Worm (Caenorhabditis elegans) whole organism, late embryonic: ENCODE results near the gene F35H8.2.

Source experiments
- C08G9.2 ChIP-seq: sonication (generic microtip); optimal IDR thresholded peaks from 2 replicates; lab custom pipeline; 2016; ENCODE audit warnings: mild to moderate bottlenecking, missing genetic modification characterization, moderate library complexity, missing compliant biosample characterization
- C38D4.7 ChIP-seq: fragments of 200-800 bp; sonication (Bioruptor generic); optimal IDR thresholded peaks from 2 replicates; lab custom pipeline; 2018; ENCODE audit warnings: mild to moderate bottlenecking, missing genetic modification characterization, moderate library complexity, missing compliant biosample characterization
- K02D7.2 ChIP-seq: sonication (generic microtip); optimal IDR thresholded peaks from 2 replicates; lab custom pipeline; 2017; ENCODE audit warnings: mild to moderate bottlenecking, missing genetic modification characterization, missing compliant biosample characterization
- K09A11.1 ChIP-seq: sonication (generic microtip); optimal IDR thresholded peaks from 2 replicates; lab custom pipeline; 2017; ENCODE audit warnings: antibody characterized with exemption, mild to moderate bottlenecking, missing genetic modification characterization, missing compliant biosample characterization; ENCODE audit not compliant: insufficient read depth
- T23F11.4 ChIP-seq: fragments of 200-800 bp; sonication (Bioruptor generic); optimal IDR thresholded peaks from 2 replicates; lab custom pipeline; 2018; ENCODE audit warnings: mild to moderate bottlenecking, missing genetic modification characterization, missing compliant biosample characterization
- ahr-1 ChIP-seq: sonication (generic microtip); optimal IDR thresholded peaks from 2 replicates; lab custom pipeline; 2016; ENCODE audit warnings: missing genetic modification characterization, missing compliant biosample characterization
- ama-1 ChIP-seq: fragments of 150-350 bp; optimal IDR thresholded peaks from 2 replicates; lab custom pipeline; 2014
- ceh-14 ChIP-seq: sonication (generic microtip); optimal IDR thresholded peaks from 2 replicates; lab custom pipeline; 2016; ENCODE audit warnings: missing genotype, missing genetic modification characterization, missing compliant biosample characterization
- ceh-18 ChIP-seq: sonication (generic microtip); optimal IDR thresholded peaks from 2 replicates; lab custom pipeline; 2016; ENCODE audit warnings: missing genetic modification characterization, missing compliant biosample characterization
- ceh-19 ChIP-seq: fragments of 200-800 bp; sonication (Bioruptor generic); optimal IDR thresholded peaks from 2 replicates; lab custom pipeline; 2018; ENCODE audit warnings: mild to moderate bottlenecking, missing genetic modification characterization, missing compliant biosample characterization
- ceh-24 ChIP-seq: sonication (generic microtip); optimal IDR thresholded peaks from 2 replicates; lab custom pipeline; 2016; ENCODE audit warnings: mild to moderate bottlenecking, missing genetic modification characterization, missing compliant biosample characterization
- ceh-31 ChIP-seq: sonication (generic microtip); optimal IDR thresholded peaks from 2 replicates; lab custom pipeline; 2016; ENCODE audit warnings: missing genetic modification characterization, missing compliant biosample characterization
- ceh-34 ChIP-seq: sonication (generic microtip); optimal IDR thresholded peaks from 2 replicates; lab custom pipeline; 2016; ENCODE audit warnings: mild to moderate bottlenecking, missing genetic modification characterization, missing compliant biosample characterization
- ceh-6 ChIP-seq: fragments of 200-800 bp; sonication (Bioruptor generic); optimal IDR thresholded peaks from 2 replicates; lab custom pipeline; 2018; ENCODE audit warnings: mild to moderate bottlenecking, missing genetic modification characterization, missing compliant biosample characterization
- che-1 ChIP-seq: sonication (generic microtip); optimal IDR thresholded peaks from 2 replicates; lab custom pipeline; 2016; ENCODE audit warnings: mild to moderate bottlenecking, missing genetic modification characterization, missing compliant biosample characterization
- dmd-4 ChIP-seq: sonication (generic microtip); optimal IDR thresholded peaks from 2 replicates; lab custom pipeline; 2016; ENCODE audit warnings: borderline replicate concordance, missing genetic modification characterization, missing compliant biosample characterization
- fax-1 ChIP-seq: sonication (generic microtip); optimal IDR thresholded peaks from 2 replicates; lab custom pipeline; 2016; ENCODE audit warnings: missing genotype, missing genetic modification characterization, missing compliant biosample characterization
- fkh-10 ChIP-seq: fragments of 150-350 bp; optimal IDR thresholded peaks from 2 replicates; lab custom pipeline; 2014; ENCODE audit warnings: missing biosample characterization, missing genetic modification reagents, missing genetic modification characterization
- fkh-6 ChIP-seq: sonication (generic microtip); optimal IDR thresholded peaks from 2 replicates; lab custom pipeline; 2016; ENCODE audit warnings: missing genetic modification characterization, missing compliant biosample characterization
- gmeb-2 ChIP-seq: sonication (generic microtip); optimal IDR thresholded peaks from 2 replicates; lab custom pipeline; 2016; ENCODE audit warnings: missing genetic modification characterization, inconsistent platforms, missing compliant biosample characterization
- hlh-13 ChIP-seq: fragments of 200-800 bp; sonication (Bioruptor generic); optimal IDR thresholded peaks from 2 replicates; lab custom pipeline; 2018; ENCODE audit warnings: mild to moderate bottlenecking, missing genetic modification characterization, missing compliant biosample characterization
- lim-6 ChIP-seq: sonication (generic microtip); optimal IDR thresholded peaks from 2 replicates; lab custom pipeline; 2016; ENCODE audit warnings: missing genetic modification characterization, missing compliant biosample characterization
- lin-11 ChIP-seq: fragments of 200-800 bp; sonication (Bioruptor generic); optimal IDR thresholded peaks from 2 replicates; lab custom pipeline; 2018; ENCODE audit warnings: mild to moderate bottlenecking, missing genetic modification characterization, missing compliant biosample characterization
- mec-3 ChIP-seq: sonication (generic microtip); optimal IDR thresholded peaks from 2 replicates; lab custom pipeline; 2016; ENCODE audit warnings: borderline replicate concordance, missing genetic modification characterization, missing compliant biosample characterization
- nfya-1 ChIP-seq: sonication (generic microtip); optimal IDR thresholded peaks from 2 replicates; lab custom pipeline; 2017; ENCODE audit warnings: missing genetic modification characterization, mild to moderate bottlenecking, missing compliant biosample characterization, antibody characterized with exemption, moderate library complexity
- nhr-11 ChIP-seq: fragments of 150-350 bp; optimal IDR thresholded peaks from 2 replicates; lab custom pipeline; 2014; ENCODE audit warnings: missing biosample characterization, missing genetic modification characterization
- nhr-232 ChIP-seq: sonication (generic microtip); optimal IDR thresholded peaks from 2 replicates; lab custom pipeline; 2016; ENCODE audit warnings: missing genetic modification characterization, missing compliant biosample characterization
- pag-3 ChIP-seq: sonication (generic microtip); optimal IDR thresholded peaks from 2 replicates; lab custom pipeline; 2016; ENCODE audit warnings: missing compliant biosample characterization, missing genetic modification characterization, borderline replicate concordance
- pax-1 ChIP-seq: fragments of 150-350 bp; optimal IDR thresholded peaks from 2 replicates; lab custom pipeline; 2014; ENCODE audit warnings: missing biosample characterization, missing genetic modification characterization
- pha-2 ChIP-seq: sonication (generic microtip); optimal IDR thresholded peaks from 2 replicates; lab custom pipeline; 2017; ENCODE audit warnings: mild to moderate bottlenecking, missing genetic modification characterization, missing compliant biosample characterization
- sdc-2 ChIP-seq: sonication (generic microtip); optimal IDR thresholded peaks from 2 replicates; lab custom pipeline; 2016; ENCODE audit warnings: missing genotype, missing genetic modification characterization, missing compliant biosample characterization
- tbx-2 ChIP-seq: sonication (generic microtip); optimal IDR thresholded peaks from 2 replicates; lab custom pipeline; 2016; ENCODE audit warnings: missing genetic modification characterization, missing compliant biosample characterization
- unc-3 ChIP-seq, 2 experiments: fragments of 200-800 bp in 1 of 2; sonication (Bioruptor generic) in 1 of 2; sonication (generic microtip) in 1 of 2; conservative IDR thresholded peaks in 1 of 2; optimal IDR thresholded peaks in 1 of 2; 2 replicates each; pipeline versions ENCODE4 v1.3.6 to Lab custom; 2016 to 2022; ENCODE audit warnings: missing compliant biosample characterization in 2 of 2, missing genetic modification characterization in 2 of 2, missing genetic modification reagents in 1 of 2
- zip-5 ChIP-seq: sonication (generic microtip); optimal IDR thresholded peaks from 2 replicates; lab custom pipeline; 2016; ENCODE audit warnings: missing genetic modification characterization, missing compliant biosample characterization

The F35H8.2 gene

ce11 chrII:9604063-9604462 lies 48.8 kb downstream of the F35H8.2 start:
- TF ChIP-seq ceh-6 (GFP tag; lab: Kevin White, UChicago) (no peak), ahr-1 (tag; lab: Kevin White, UChicago) (no peak), tbx-2 (tag; lab: Kevin White, UChicago) (no peak), fax-1 (tag; lab: Kevin White, UChicago) (no peak), fkh-10 (no peak), T23F11.4 (GFP tag; lab: Kevin White, UChicago) (no peak), pax-1 (tag; lab: Kevin White, UChicago) (no peak), K09A11.1 (no peak), pag-3 (tag; lab: Kevin White, UChicago) (no peak), ceh-18 (no peak), dmd-4 (tag; lab: Kevin White, UChicago) (no peak), C08G9.2 (tag; lab: Kevin White, UChicago) (no peak), hlh-13 (GFP tag; lab: Kevin White, UChicago) (no peak), ceh-14 (tag; lab: Kevin White, UChicago) (no peak)
- TF ChIP-seq, all 69 proteins: peak for 0

- TF ChIP-seq nhr-11 (tag; lab: Kevin White, UChicago): no peak
- TF ChIP-seq ceh-34: no peak
- no peak for TF ChIP-seq ceh-6 (GFP tag; lab: Kevin White, UChicago)
- no peak for TF ChIP-seq ceh-19 (GFP tag; lab: Kevin White, UChicago)
- no peak for TF ChIP-seq fkh-6 (tag; lab: Kevin White, UChicago)
- no peak for TF ChIP-seq nhr-232 (tag; lab: Kevin White, UChicago)
- no peak for TF ChIP-seq hlh-13 (GFP tag; lab: Kevin White, UChicago)
- TF ChIP-seq fkh-10: no peak
- no peak for TF ChIP-seq C08G9.2 (tag; lab: Kevin White, UChicago)
- no peak for TF ChIP-seq ceh-24 (tag; lab: Kevin White, UChicago)
- TF ChIP-seq K02D7.2 (tag; lab: Kevin White, UChicago): no peak
- no peak for TF ChIP-seq zip-5 (tag; lab: Kevin White, UChicago)
- no peak for TF ChIP-seq pag-3 (tag; lab: Kevin White, UChicago)
- TF ChIP-seq che-1 (tag; lab: Kevin White, UChicago): no peak
Observed at ce11 chrII:9604685-9605084, 49.4 kb downstream of the F35H8.2 start.

ce11 chrII:9605336-9605735 lies 50.0 kb downstream of the F35H8.2 start, which contains the start of gene nhr-19:
nhr-19 (minus strand) TSS chrII:9605526.
- TF ChIP-seq lin-11 (tag; lab: Kevin White, UChicago): no peak
- TF ChIP-seq ceh-14 (tag; lab: Kevin White, UChicago): no peak
- TF ChIP-seq ama-1: no peak
- TF ChIP-seq, all 69 proteins: peak for 0

- TF ChIP-seq fkh-6 (tag; lab: Kevin White, UChicago): no peak
- no peak for TF ChIP-seq C38D4.7 (GFP tag; lab: Kevin White, UChicago)
- TF ChIP-seq gmeb-2 (tag; lab: Kevin White, UChicago): no peak
- TF ChIP-seq ama-1: no peak
- TF ChIP-seq lim-6 (tag; lab: Kevin White, UChicago): no peak
- TF ChIP-seq ceh-31 (tag; lab: Kevin White, UChicago): no peak
- TF ChIP-seq nfya-1 (tag; lab: Kevin White, UChicago): no peak
- no peak for TF ChIP-seq zip-5 (tag; lab: Kevin White, UChicago)
- TF ChIP-seq ceh-24 (tag; lab: Kevin White, UChicago): no peak
- no peak for TF ChIP-seq unc-3 (GFP tag; conservative IDR thresholded peaks at IDR 0.05; lab: Robert Waterston, UW)
- TF ChIP-seq unc-3 (tag; optimal IDR thresholded peaks at IDR 0.05; lab: Kevin White, UChicago): no peak
- TF ChIP-seq mec-3 (tag; lab: Kevin White, UChicago): no peak
- no peak for TF ChIP-seq T23F11.4 (GFP tag; lab: Kevin White, UChicago)
- TF ChIP-seq sdc-2: no peak
- no peak for TF ChIP-seq pha-2
- TF ChIP-seq nhr-11 (tag; lab: Kevin White, UChicago): no peak
Observed at ce11 chrII:9605954-9606353, 50.7 kb downstream of the F35H8.2 start.
